Fruit fly (Drosophila melanogaster): ENCODE results near the gene iav.
A peak's percentile ranks its signal among the peaks of the same experiment; 100 is the strongest.

The iav gene

DNA sequence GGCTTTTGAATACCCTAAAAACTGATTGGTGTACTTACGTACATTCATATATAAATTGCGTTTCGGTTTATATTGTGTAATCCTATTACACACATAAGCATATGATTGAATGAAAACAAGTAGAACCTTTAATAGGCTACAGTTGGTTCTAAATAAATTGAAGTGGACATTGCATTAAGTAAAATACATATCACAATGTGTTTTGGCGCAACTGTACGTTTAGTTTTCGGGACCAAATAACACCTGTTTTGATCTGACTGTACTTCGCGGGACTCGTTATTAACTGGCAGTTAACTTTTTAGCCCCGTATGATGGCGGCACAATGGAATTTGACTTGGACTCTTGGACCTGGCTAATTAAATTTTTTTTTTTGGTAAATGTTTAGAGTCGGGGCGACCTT is 53.0 kb downstream of the iav start:
- no peak for TF ChIP-seq noc (tag; optimal IDR thresholded peaks at IDR 0.05)

DNA sequence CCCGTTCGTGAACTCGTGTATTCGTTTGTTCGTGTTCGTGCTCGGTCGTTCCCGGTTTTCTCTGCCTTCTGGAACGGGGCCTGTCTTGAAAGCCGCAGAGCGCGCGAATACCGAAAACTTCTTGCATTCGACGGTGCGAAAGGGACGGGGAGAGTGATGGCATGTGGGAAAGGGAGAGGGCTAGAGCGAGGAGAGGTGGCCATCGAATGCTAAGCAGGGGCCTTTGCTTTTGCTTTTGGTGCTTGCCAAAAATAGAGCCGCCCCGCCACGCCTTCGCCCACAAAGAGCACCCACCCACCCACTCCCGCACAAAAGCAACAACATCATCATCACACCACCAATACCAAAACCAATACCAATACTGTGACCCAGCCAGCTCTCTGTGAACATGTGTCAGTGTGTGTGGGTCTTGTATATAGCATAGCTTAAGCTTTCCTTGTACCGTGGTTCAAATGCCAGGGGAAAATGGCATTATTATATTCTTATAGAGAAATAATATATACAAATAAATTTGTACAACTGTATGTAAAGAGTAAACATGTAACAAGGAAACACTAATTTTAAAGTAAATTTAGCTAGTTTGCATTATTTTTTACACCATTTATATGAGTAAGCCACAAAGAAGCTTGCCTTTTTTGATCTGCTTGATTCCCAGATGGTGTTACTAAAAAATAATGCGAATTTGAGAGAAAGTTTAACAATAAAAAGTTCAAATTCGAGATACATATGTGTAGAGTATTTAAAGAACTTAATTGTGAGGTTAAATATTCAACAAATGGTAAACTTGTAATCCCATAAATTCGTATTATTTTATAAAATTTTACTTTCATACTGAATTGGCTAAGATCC is 53.6 kb downstream of the iav start, which contains the start of gene CG14434:
CG14434 (minus strand) TSS at position 20 of the 849 bp plus-strand sequence.
- peak; percentile 33 for TF ChIP-seq noc (tag; optimal IDR thresholded peaks at IDR 0.05)
